Fruit fly (Drosophila melanogaster) S2 (cell line): Measurements from ENCODE around the gene CG42709.

Experiments used
- CG8478 ChIP-seq: fragments of >200 bp; optimal IDR thresholded peaks from 2 replicates; lab custom pipeline; 2018
- CTCF ChIP-seq, 2 experiments: fragments of >200 bp; optimal IDR thresholded peaks; 2 replicates each; lab custom pipeline; 2018

dm6 chr3L:12749567-12750535 lies 40.1 kb upstream of the CG42709 start, which contains the start of the genes Klc and CG10984:
- no peak for TF ChIP-seq CTCF (optimal IDR thresholded peaks at IDR 0.05; lab: Kevin White, UChicago)
- no peak for TF ChIP-seq CG8478 (lab: Kevin White, UChicago)
